Worm (Caenorhabditis elegans) whole organism, L1 larva: ENCODE measurements around the gene hif-1.

Experiments
- C04F5.9 ChIP-seq: sonication (generic microtip); optimal IDR thresholded peaks from 2 replicates; lab custom pipeline; 2016; ENCODE audit warnings: missing genetic modification characterization, missing compliant biosample characterization
- blmp-1 ChIP-seq: fragments of 150-350 bp; optimal IDR thresholded peaks from 2 replicates; lab custom pipeline; 2014; ENCODE audit warnings: missing biosample characterization, missing genetic modification characterization
- ceh-63 ChIP-seq: fragments of 200-800 bp; sonication (Bioruptor generic); optimal IDR thresholded peaks from 2 replicates; lab custom pipeline; 2018; ENCODE audit warnings: mild to moderate bottlenecking, missing genetic modification characterization, missing compliant biosample characterization
- ceh-90 ChIP-seq: sonication (generic microtip); optimal IDR thresholded peaks from 2 replicates; lab custom pipeline; 2016; ENCODE audit warnings: missing genetic modification characterization, missing compliant biosample characterization
- ces-1 ChIP-seq: fragments of 150-350 bp; optimal IDR thresholded peaks from 2 replicates; lab custom pipeline; 2014; ENCODE audit warnings: missing biosample characterization, missing genetic modification reagents, missing genetic modification characterization
- dpl-1 ChIP-seq, 3 experiments: fragments of 150-350 bp in 2 of 3; sonication (generic microtip) in 1 of 3; optimal IDR thresholded peaks; 2 replicates each; lab custom pipeline; 2014 to 2017; ENCODE audit warnings: missing biosample characterization in 3 of 3, missing genetic modification characterization in 3 of 3, missing genetic modification reagents in 3 of 3
- efl-1 ChIP-seq, 4 experiments: fragments of 150-350 bp; optimal IDR thresholded peaks in 3 of 4; peaks in 1 of 4; 1 replicate in 1 of 4; 2 replicates in 3 of 4; lab custom pipeline; 2014; ENCODE audit warnings: missing biosample characterization in 2 of 4, missing genetic modification characterization in 2 of 4, missing genetic modification reagents in 2 of 4
- efl-3 ChIP-seq: fragments of 200-800 bp; sonication (Bioruptor generic); optimal IDR thresholded peaks from 2 replicates; lab custom pipeline; 2018; ENCODE audit warnings: mild to moderate bottlenecking, missing genetic modification characterization, missing compliant biosample characterization
- elt-3 ChIP-seq, 6 experiments: fragments of 150-350 bp in 1 of 6; sonication (generic microtip); optimal IDR thresholded peaks; 2 replicates each; lab custom pipeline; 2017 to 2018; ENCODE audit warnings: missing biosample characterization in 6 of 6, missing genetic modification characterization in 6 of 6, inconsistent platforms in 1 of 6
- fkh-10 ChIP-seq: sonication (generic microtip); optimal IDR thresholded peaks from 2 replicates; lab custom pipeline; 2017; ENCODE audit warnings: missing biosample characterization, missing genetic modification reagents, missing genetic modification characterization
- fkh-4 ChIP-seq: sonication (generic microtip); optimal IDR thresholded peaks from 2 replicates; lab custom pipeline; 2016; ENCODE audit warnings: missing compliant biosample characterization, missing genetic modification characterization, borderline replicate concordance
- fos-1 ChIP-seq: fragments of 150-350 bp; optimal IDR thresholded peaks from 2 replicates; lab custom pipeline; 2014; ENCODE audit warnings: missing biosample characterization, missing genetic modification characterization
- irx-1 ChIP-seq: sonication (generic microtip); optimal IDR thresholded peaks from 2 replicates; lab custom pipeline; 2016; ENCODE audit warnings: missing genetic modification characterization, missing compliant biosample characterization
- isw-1 ChIP-seq: fragments of 200-800 bp; sonication (Bioruptor generic); IDR thresholded peaks from 2 replicates; pipeline ENCODE4 v1.3.6; 2022; ENCODE audit warnings: missing genetic modification characterization, missing compliant biosample characterization
- jun-1 ChIP-seq: fragments of 150-350 bp; optimal IDR thresholded peaks from 2 replicates; lab custom pipeline; 2014; ENCODE audit warnings: missing biosample characterization, missing genetic modification reagents, missing genetic modification characterization
- lin-13 ChIP-seq: fragments of 150-350 bp; optimal IDR thresholded peaks from 2 replicates; lab custom pipeline; 2014; ENCODE audit warnings: missing biosample characterization, missing genetic modification reagents, missing genetic modification characterization
- lin-14 ChIP-seq: fragments of 200-800 bp; sonication (Bioruptor generic); optimal IDR thresholded peaks from 2 replicates; lab custom pipeline; 2018; ENCODE audit warnings: mild to moderate bottlenecking, missing genetic modification characterization, moderate library complexity, missing compliant biosample characterization
- lin-15B ChIP-seq: fragments of 150-350 bp; sonication (generic microtip); optimal IDR thresholded peaks from 3 replicates; lab custom pipeline; 2014; ENCODE audit warnings: missing biosample characterization, missing genetic modification characterization
- lin-39 ChIP-seq: fragments of 150-350 bp; optimal IDR thresholded peaks from 2 replicates; lab custom pipeline; 2014; ENCODE audit warnings: missing biosample characterization, missing genetic modification reagents, missing genetic modification characterization
- lir-3 ChIP-seq: sonication (generic microtip); optimal IDR thresholded peaks from 2 replicates; lab custom pipeline; 2016; ENCODE audit warnings: mild to moderate bottlenecking, missing genetic modification characterization, moderate library complexity, missing compliant biosample characterization; ENCODE audit not compliant: poor library complexity
- lsy-2 ChIP-seq, 2 experiments: fragments of 150-350 bp; optimal IDR thresholded peaks; 2 replicates each; lab custom pipeline; 2014; ENCODE audit warnings: missing biosample characterization in 2 of 2, missing genetic modification characterization in 2 of 2
- mdl-1 ChIP-seq, 2 experiments: fragments of 150-350 bp; optimal IDR thresholded peaks; 2 replicates each; lab custom pipeline; 2014 to 2017; ENCODE audit warnings: missing biosample characterization in 2 of 2, missing genetic modification characterization in 2 of 2, inconsistent platforms in 1 of 2
- nhr-11 ChIP-seq: fragments of 150-350 bp; optimal IDR thresholded peaks from 2 replicates; lab custom pipeline; 2014; ENCODE audit warnings: missing biosample characterization, missing genetic modification characterization
- nhr-20 ChIP-seq: sonication (generic microtip); optimal IDR thresholded peaks from 2 replicates; lab custom pipeline; 2016; ENCODE audit warnings: mild to moderate bottlenecking, missing genetic modification characterization, missing compliant biosample characterization
- nhr-47 ChIP-seq: sonication (generic microtip); optimal IDR thresholded peaks from 2 replicates; lab custom pipeline; 2016; ENCODE audit warnings: mild to moderate bottlenecking, missing genetic modification characterization, moderate library complexity, missing compliant biosample characterization
- nhr-71 ChIP-seq: sonication (generic microtip); optimal IDR thresholded peaks from 2 replicates; lab custom pipeline; 2016; ENCODE audit warnings: mild to moderate bottlenecking, missing genetic modification characterization, moderate library complexity, missing compliant biosample characterization
- nhr-76 ChIP-seq: sonication (generic microtip); optimal IDR thresholded peaks from 2 replicates; lab custom pipeline; 2017; ENCODE audit warnings: missing biosample characterization, missing genetic modification characterization
- nhr-77 ChIP-seq: fragments of 150-350 bp; optimal IDR thresholded peaks from 2 replicates; lab custom pipeline; 2014; ENCODE audit warnings: missing biosample characterization, missing genetic modification characterization
- nhr-84 ChIP-seq: sonication (generic microtip); optimal IDR thresholded peaks from 2 replicates; lab custom pipeline; 2017; ENCODE audit warnings: missing biosample characterization, missing genetic modification characterization
- nhr-85 ChIP-seq: sonication (generic microtip); peaks from one replicate; lab custom pipeline; 2016; ENCODE audit warnings: missing genetic modification characterization, inconsistent platforms, missing compliant biosample characterization
- rnt-1 ChIP-seq: sonication (generic microtip); optimal IDR thresholded peaks from 2 replicates; lab custom pipeline; 2016; ENCODE audit warnings: mild to moderate bottlenecking, missing genetic modification characterization, moderate library complexity, missing compliant biosample characterization
- snu-23 ChIP-seq: sonication (generic microtip); optimal IDR thresholded peaks from 2 replicates; lab custom pipeline; 2016; ENCODE audit warnings: missing genetic modification characterization, missing compliant biosample characterization
- sptf-1 ChIP-seq: fragments of 150-350 bp; optimal IDR thresholded peaks from 2 replicates; lab custom pipeline; 2014; ENCODE audit warnings: missing biosample characterization, missing genetic modification characterization
- sup-37 ChIP-seq: fragments of 200-800 bp; sonication (Bioruptor generic); optimal IDR thresholded peaks from 2 replicates; lab custom pipeline; 2018; ENCODE audit warnings: mild to moderate bottlenecking, missing genetic modification characterization, missing compliant biosample characterization
- swsn-7 ChIP-seq: sonication (generic microtip); optimal IDR thresholded peaks from 2 replicates; lab custom pipeline; 2016; ENCODE audit warnings: missing genetic modification characterization, missing compliant biosample characterization
- unc-130 ChIP-seq: fragments of 150-350 bp; optimal IDR thresholded peaks from 2 replicates; lab custom pipeline; 2017; ENCODE audit warnings: missing biosample characterization, missing genetic modification characterization, inconsistent platforms
- unc-86 ChIP-seq: sonication (generic microtip); optimal IDR thresholded peaks from 2 replicates; lab custom pipeline; 2016; ENCODE audit warnings: missing genetic modification characterization, missing compliant biosample characterization
- unc-98 ChIP-seq: fragments of 200-800 bp; sonication (Bioruptor generic); IDR thresholded peaks from 2 replicates; pipeline ENCODE4 v1.3.6; 2022; ENCODE audit warnings: missing genetic modification characterization, missing compliant biosample characterization
- xbp-1 ChIP-seq: sonication (generic microtip); optimal IDR thresholded peaks from 2 replicates; lab custom pipeline; 2016; ENCODE audit warnings: missing genetic modification characterization, missing compliant biosample characterization
- zag-1 ChIP-seq: fragments of 150-350 bp; optimal IDR thresholded peaks from 2 replicates; lab custom pipeline; 2014; ENCODE audit warnings: missing biosample characterization, missing genetic modification characterization
- ztf-11 ChIP-seq, 2 experiments: sonication (generic microtip); optimal IDR thresholded peaks; 2 replicates each; lab custom pipeline; 2016 to 2017; ENCODE audit warnings: missing genetic modification characterization in 2 of 2, missing biosample characterization in 1 of 2, missing compliant biosample characterization in 1 of 2
- ztf-4 ChIP-seq: fragments of 150-350 bp; optimal IDR thresholded peaks from 2 replicates; lab custom pipeline; 2014; ENCODE audit warnings: missing biosample characterization, missing genetic modification characterization

hif-1 gene

DNA sequence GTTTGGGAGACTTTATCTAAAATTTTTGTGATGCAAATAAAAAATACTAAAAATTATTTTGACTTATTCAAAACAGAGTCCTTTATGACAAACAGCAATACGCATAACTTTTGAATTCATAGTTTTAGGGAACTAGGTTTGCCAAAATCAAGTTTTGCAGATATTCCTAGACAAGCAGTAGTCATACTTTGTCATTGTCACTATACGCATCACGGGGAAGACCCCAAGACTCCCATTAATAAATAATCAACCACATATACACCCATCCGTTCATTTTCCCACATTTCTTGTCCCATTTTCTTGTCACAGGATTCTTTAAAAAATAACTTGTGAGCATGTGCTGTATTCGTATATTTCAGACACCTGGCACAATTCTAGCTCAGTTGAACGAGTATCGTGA, 34.2 kb downstream of the hif-1 start, which contains the start of gene Y44A6D.7:
Gene Y44A6D.7 (plus strand): TSS at position 301 of the 400 bp plus-strand sequence.
- no peak for TF ChIP-seq efl-3
- TF ChIP-seq fkh-10, result no peak
- TF ChIP-seq nhr-85, result peak; percentile 30
- no peak for TF ChIP-seq C04F5.9 (tag; lab: Kevin White, UChicago)
- TF ChIP-seq, all 84 proteins: peak for 1

DNA sequence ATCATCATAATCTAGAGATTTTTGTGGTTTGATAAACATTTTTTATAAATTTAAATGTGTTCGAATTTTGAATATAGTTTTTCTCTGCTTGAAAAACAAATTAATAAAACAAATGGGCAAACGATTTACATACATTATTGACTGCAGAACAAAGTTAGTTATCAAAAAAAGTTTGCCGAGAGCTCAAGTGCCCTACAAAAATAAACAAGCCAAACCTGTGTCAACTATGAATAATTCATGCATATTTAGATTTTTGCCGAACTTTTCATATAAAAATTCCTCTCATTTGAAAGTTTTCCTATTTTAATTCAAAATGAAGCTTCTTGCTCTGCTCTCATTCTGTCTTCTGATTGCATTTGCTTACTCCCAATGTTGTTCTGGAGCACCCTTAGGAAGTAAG, 35.6 kb downstream of the hif-1 start, which contains the start of gene sshk-1:
Gene sshk-1 (plus strand): TSS at position 301 of the 400 bp plus-strand sequence.
- no peak for TF ChIP-seq lir-3

- TF ChIP-seq blmp-1 (tag; lab: Kevin White, UChicago) (peak; percentile 68), unc-98 (GFP tag; lab: Robert Waterston, UW) (no peak), jun-1 (tag; lab: Kevin White, UChicago) (no peak), ces-1 (GFP tag; lab: Kevin White, UChicago) (no peak)
These were observed 39.8 kb downstream of the hif-1 start, which contains the start of gene T03D8.6 for ce11 chrV:20820033-20820432. Gene T03D8.6 (minus strand): TSS chrV:20820330.

ce11 chrV:20824962-20825609, 44.9 kb downstream of the hif-1 start, which contains the start of the genes gcy-22 and grl-14:
Gene gcy-22 (minus strand): TSS chrV:20825062.
Gene grl-14 (plus strand): TSS chrV:20825559.
- TF ChIP-seq nhr-11, result no peak
- no peak for TF ChIP-seq rnt-1 (tag; lab: Kevin White, UChicago)
- TF ChIP-seq efl-1 (optimal IDR thresholded peaks at IDR 0.05; lab: Kevin White, UChicago), result no peak
- no peak for TF ChIP-seq efl-1 (GFP tag; optimal IDR thresholded peaks at IDR 0.05 in 1 of 2; lab: Kevin White, UChicago)
- TF ChIP-seq nhr-47, result no peak
- no peak for TF ChIP-seq lsy-2 (tag; optimal IDR thresholded peaks at IDR 0.05; lab: Kevin White, UChicago)
- TF ChIP-seq isw-1 (GFP tag; lab: Robert Waterston, UW), result no peak
- TF ChIP-seq unc-86 (tag; lab: Kevin White, UChicago), result no peak
- no peak for TF ChIP-seq elt-3 (tag; optimal IDR thresholded peaks at IDR 0.05; lab: Kevin White, UChicago)
- no peak for TF ChIP-seq mdl-1 (tag; optimal IDR thresholded peaks at IDR 0.05; lab: Kevin White, UChicago)
- TF ChIP-seq sptf-1 (tag; lab: Kevin White, UChicago), result no peak

ce11 chrV:20826618-20827017, 46.4 kb downstream of the hif-1 start:
- no peak for TF ChIP-seq lin-13

- peak; percentile 90 for TF ChIP-seq lin-14 (GFP tag; lab: Kevin White, UChicago)
- TF ChIP-seq blmp-1 (tag; lab: Kevin White, UChicago), result no peak
- no peak for TF ChIP-seq nhr-84 (tag; lab: Kevin White, UChicago)
- peak; percentile 11 for TF ChIP-seq jun-1 (tag; lab: Kevin White, UChicago)
- TF ChIP-seq nhr-20 (tag; lab: Kevin White, UChicago), result peak; percentile 5
- TF ChIP-seq lin-39 (tag; lab: Kevin White, UChicago), result no peak
- no peak for TF ChIP-seq ztf-11 (tag; optimal IDR thresholded peaks at IDR 0.05; lab: Kevin White, UChicago)
- peak; percentile 78 for TF ChIP-seq swsn-7 (tag; lab: Kevin White, UChicago)
- peak; percentile 23 for TF ChIP-seq xbp-1 (tag; lab: Kevin White, UChicago)
- peak in 2 of 3 experiments; percentile 22 to 38 for TF ChIP-seq dpl-1 (GFP tag; optimal IDR thresholded peaks at IDR 0.05; lab: Kevin White, UChicago)
- TF ChIP-seq ceh-63 (GFP tag; lab: Kevin White, UChicago), result no peak
- TF ChIP-seq snu-23, result peak; percentile 64
- TF ChIP-seq nhr-76, result no peak
- no peak for TF ChIP-seq sptf-1 (tag; lab: Kevin White, UChicago)
- TF ChIP-seq fkh-4 (tag; lab: Kevin White, UChicago), result no peak
- peak; percentile 75 for TF ChIP-seq nhr-71
- no peak for TF ChIP-seq unc-130 (tag; lab: Kevin White, UChicago)
- TF ChIP-seq ztf-4 (tag; lab: Kevin White, UChicago), result no peak
- peak; percentile 23 for TF ChIP-seq lin-15B (tag; lab: Kevin White, UChicago)
- peak; percentile 27 for TF ChIP-seq lin-13
- no peak for TF ChIP-seq sup-37
- peak; percentile 2 for TF ChIP-seq zag-1 (tag; lab: Kevin White, UChicago)
- no peak for TF ChIP-seq ceh-90
- peak; percentile 75 for TF ChIP-seq fkh-10
- no peak for TF ChIP-seq efl-3
- TF ChIP-seq fos-1 (tag; lab: Kevin White, UChicago), result peak; percentile 37
- no peak for TF ChIP-seq nhr-77 (tag; lab: Kevin White, UChicago)
- no peak for TF ChIP-seq irx-1 (tag; lab: Kevin White, UChicago)
These were observed 48.6 kb downstream of the hif-1 start, which contains the start of gene sbt-1 for ce11 chrV:20828820-20829219. Gene sbt-1 (minus strand): TSS chrV:20828881.
